Worm (Caenorhabditis elegans) whole organism, dauer: ENCODE data around the gene F21H7.12.

ENCODE experiments used
- unc-62 ChIP-seq: sonication (generic microtip); optimal IDR thresholded peaks from 2 replicates; lab custom pipeline; 2017; ENCODE audit warnings: missing biosample characterization, missing genetic modification reagents, missing genetic modification characterization

Gene F21H7.12

ce11 chrV:16213323-16213722 is 16.6 kb upstream of the F21H7.12 start:
- TF ChIP-seq unc-62: no peak

- TF ChIP-seq unc-62: no peak
Observed at ce11 chrV:16214505-16214904, 15.5 kb upstream of the F21H7.12 start, which contains the start of gene F11A5.9. TSS of gene F11A5.9 (plus strand) at chrV:16214890.

- no peak for TF ChIP-seq unc-62
Observed at ce11 chrV:16218522-16218921, 11.4 kb upstream of the F21H7.12 start, which contains the start of gene F11A5.15. TSS of gene F11A5.15 (minus strand) at chrV:16218622.

ce11 chrV:16218972-16219757 is 10.8 kb upstream of the F21H7.12 start, which contains the start of gene glc-1:
TSS of gene glc-1 (plus strand) at chrV:16219634.
- no peak for TF ChIP-seq unc-62

ce11 chrV:16220020-16220419 is 9.9 kb upstream of the F21H7.12 start:
- TF ChIP-seq unc-62: no peak

- TF ChIP-seq unc-62: no peak
Observed at ce11 chrV:16224027-16224426, 5.9 kb upstream of the F21H7.12 start, which contains the start of gene stdh-2. TSS of gene stdh-2 (plus strand) at chrV:16224327.

- no peak for TF ChIP-seq unc-62
Observed at ce11 chrV:16225524-16226116, 4.3 kb upstream of the F21H7.12 start.

ce11 chrV:16226581-16226980 is 3.4 kb upstream of the F21H7.12 start, which contains the start of gene F11A5.13:
TSS of gene F11A5.13 (minus strand) at chrV:16226681.
- TF ChIP-seq unc-62: no peak

- no peak for TF ChIP-seq unc-62
Observed at ce11 chrV:16229439-16229838, 526 bp upstream of the F21H7.12 start.

- TF ChIP-seq unc-62: no peak
Observed at ce11 chrV:16232180-16232579, 2.2 kb downstream of the F21H7.12 start, which contains the start of gene gst-22. TSS of gene gst-22 (minus strand) at chrV:16232282.

- TF ChIP-seq unc-62: no peak
Observed at ce11 chrV:16233624-16234023, 3.7 kb downstream of the F21H7.12 start, which contains the start of gene clec-233. TSS of gene clec-233 (plus strand) at chrV:16233924.

ce11 chrV:16235135-16235534 is 5.2 kb downstream of the F21H7.12 start, which contains the start of gene F21H7.3:
TSS of gene F21H7.3 (minus strand) at chrV:16235235.
- TF ChIP-seq unc-62: no peak

- no peak for TF ChIP-seq unc-62
Observed at ce11 chrV:16235647-16236046, 5.7 kb downstream of the F21H7.12 start, which contains the start of gene srh-98. TSS of gene srh-98 (minus strand) at chrV:16235747.

- TF ChIP-seq unc-62: no peak
Observed at ce11 chrV:16237223-16237622, 7.3 kb downstream of the F21H7.12 start, which contains the start of gene F21H7.5. TSS of gene F21H7.5 (plus strand) at chrV:16237523.

- TF ChIP-seq unc-62: no peak
Observed at ce11 chrV:16244078-16244477, 14.1 kb downstream of the F21H7.12 start, which contains the start of gene srh-104. TSS of gene srh-104 (minus strand) at chrV:16244178.

- no peak for TF ChIP-seq unc-62
Observed at ce11 chrV:16246579-16246978, 16.6 kb downstream of the F21H7.12 start, which contains the start of gene srh-95. TSS of gene srh-95 (plus strand) at chrV:16246879.

- TF ChIP-seq unc-62: no peak
Observed at ce11 chrV:16249105-16249504, 19.1 kb downstream of the F21H7.12 start.
